Worm (Caenorhabditis elegans): Measurements from ENCODE around the gene acl-14.

The acl-14 gene

DNA sequence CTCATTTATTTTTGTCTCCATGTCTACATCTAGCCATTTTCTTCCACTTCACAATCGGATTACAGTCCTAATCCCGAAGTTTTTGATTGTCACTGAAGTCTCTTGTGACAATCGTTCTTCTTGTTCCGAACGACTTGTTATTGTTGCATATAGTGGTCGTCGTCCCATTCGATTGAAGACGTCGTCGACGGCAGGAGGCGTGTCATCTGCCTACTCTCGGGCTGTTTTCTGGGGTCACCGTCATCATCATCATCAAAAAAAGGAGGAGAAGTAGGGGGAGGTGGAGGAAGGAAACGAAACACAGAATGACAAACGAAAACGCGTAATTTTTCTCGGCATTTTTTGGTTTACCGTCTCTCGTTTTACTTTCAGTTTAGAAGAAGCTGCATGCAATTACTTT is 28.3 kb downstream of the acl-14 start, which contains the start of gene F44A2.3:
Gene F44A2.3 (plus strand): TSS at position 301 of the 400 bp plus-strand sequence.
- TF ChIP-seq mep-1 (tag; optimal IDR thresholded peaks at IDR 0.05) (no peak), elt-3 (tag; optimal IDR thresholded peaks at IDR 0.05) (no peak), unc-39 (tag; optimal IDR thresholded peaks at IDR 0.05) (no peak), hlh-1 (tag; optimal IDR thresholded peaks at IDR 0.05) (no peak), mls-2 (tag; optimal IDR thresholded peaks at IDR 0.05) (no peak), unc-120 (tag; optimal IDR thresholded peaks at IDR 0.05; ENCODE audit: poor library complexity, severe bottlenecking) (no peak)

DNA sequence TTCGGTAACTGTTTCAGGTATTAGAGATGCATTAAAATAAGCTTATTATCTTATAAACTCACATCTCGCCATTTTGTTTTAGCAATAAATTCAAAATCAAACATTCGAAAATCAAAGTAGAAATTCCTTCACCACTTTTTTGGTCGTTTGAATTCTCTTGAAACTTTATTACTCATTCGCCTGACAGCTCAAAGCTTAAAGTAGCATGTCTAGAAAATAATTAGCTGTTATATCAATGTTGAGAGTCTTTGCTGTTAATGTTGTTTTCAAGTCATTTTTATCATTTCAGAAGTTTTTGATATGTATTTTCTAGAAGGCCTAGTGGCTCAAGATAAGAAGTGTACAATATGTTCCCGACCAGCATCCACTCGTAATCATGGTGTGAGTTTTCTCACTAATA is 30.4 kb downstream of the acl-14 start, which contains the start of gene nhr-39:
Gene nhr-39 (plus strand): TSS at position 301 of the 400 bp plus-strand sequence.
- no peak for TF ChIP-seq drap-1 (GFP tag; optimal IDR thresholded peaks at IDR 0.05)
- no peak for TF ChIP-seq lsy-2 (tag; optimal IDR thresholded peaks at IDR 0.05)
- no peak for TF ChIP-seq ceh-43 (GFP tag; optimal IDR thresholded peaks at IDR 0.05)
- TF ChIP-seq ces-1 (GFP tag; optimal IDR thresholded peaks at IDR 0.05): no peak
- no peak for TF ChIP-seq hlh-1 (tag; optimal IDR thresholded peaks at IDR 0.05)
- no peak for TF ChIP-seq cnd-1 (tag; optimal IDR thresholded peaks at IDR 0.05)
- no peak for TF ChIP-seq ztf-11 (tag; optimal IDR thresholded peaks at IDR 0.05)
- no peak for TF ChIP-seq unc-120 (tag; optimal IDR thresholded peaks at IDR 0.05; ENCODE audit: poor library complexity, severe bottlenecking)
- TF ChIP-seq snpc-4 (tag; optimal IDR thresholded peaks at IDR 0.05): no peak
- TF ChIP-seq nhr-2 (tag; optimal IDR thresholded peaks at IDR 0.05): no peak
- TF ChIP-seq elt-3 (tag; optimal IDR thresholded peaks at IDR 0.05): no peak
- TF ChIP-seq blmp-1 (tag; optimal IDR thresholded peaks at IDR 0.05): no peak

DNA sequence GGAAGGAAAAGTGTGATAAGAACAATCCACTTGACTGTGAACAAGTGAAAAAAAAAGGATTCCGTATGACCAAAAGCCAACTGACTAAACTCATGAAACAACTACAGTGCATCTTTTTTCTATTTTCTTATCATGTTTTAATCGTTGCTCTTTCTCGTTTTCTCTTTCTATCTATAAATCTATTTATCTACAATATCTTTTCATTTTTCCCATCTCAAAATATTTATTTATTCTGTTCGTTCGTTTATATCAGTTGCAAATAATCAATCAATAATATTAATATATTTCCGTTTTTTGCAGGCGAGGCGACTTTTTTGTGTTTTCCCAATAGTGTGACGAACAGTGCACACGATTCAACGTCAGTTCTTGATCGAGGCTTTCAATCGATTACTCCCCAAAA is 36.1 kb downstream of the acl-14 start, which contains the start of gene F44A2.5:
Gene F44A2.5 (plus strand): TSS at position 301 of the 400 bp plus-strand sequence.
- no peak for TF ChIP-seq mab-5 (tag; optimal IDR thresholded peaks at IDR 0.05)
- no peak for TF ChIP-seq nhr-28 (tag; optimal IDR thresholded peaks at IDR 0.05)
- no peak for TF ChIP-seq pha-4 (tag; optimal IDR thresholded peaks at IDR 0.05)
- TF ChIP-seq zip-8 (tag; optimal IDR thresholded peaks at IDR 0.05): no peak
- TF ChIP-seq nhr-76 (tag; optimal IDR thresholded peaks at IDR 0.05): no peak
- TF ChIP-seq ham-2 (GFP tag; optimal IDR thresholded peaks at IDR 0.05): no peak
- no peak for TF ChIP-seq ceh-39 (tag; optimal IDR thresholded peaks at IDR 0.05)
- no peak for TF ChIP-seq ztf-11 (tag; optimal IDR thresholded peaks at IDR 0.05)
- no peak for TF ChIP-seq blmp-1 (tag; optimal IDR thresholded peaks at IDR 0.05)
- no peak for TF ChIP-seq bed-3 (GFP tag; optimal IDR thresholded peaks at IDR 0.05)
- no peak for TF ChIP-seq hlh-1 (tag; optimal IDR thresholded peaks at IDR 0.05)
- no peak for TF ChIP-seq M03D4.4 (tag; optimal IDR thresholded peaks at IDR 0.05)
- TF ChIP-seq drap-1 (GFP tag; optimal IDR thresholded peaks at IDR 0.05): no peak

- TF ChIP-seq unc-120 (tag; optimal IDR thresholded peaks at IDR 0.05; ENCODE audit: poor library complexity, severe bottlenecking) (peak; percentile 49), unc-62 (GFP tag; optimal IDR thresholded peaks at IDR 0.05) (peak; percentile 18), mep-1 (tag; optimal IDR thresholded peaks at IDR 0.05) (no peak), lsy-2 (tag; optimal IDR thresholded peaks at IDR 0.05) (no peak), hlh-1 (tag; optimal IDR thresholded peaks at IDR 0.05) (no peak), ceh-39 (tag; optimal IDR thresholded peaks at IDR 0.05) (no peak), unc-39 (tag; optimal IDR thresholded peaks at IDR 0.05) (no peak), pha-4 (tag; optimal IDR thresholded peaks at IDR 0.05) (peak; percentile 12), elt-3 (tag; optimal IDR thresholded peaks at IDR 0.05) (no peak), nhr-237 (tag; optimal IDR thresholded peaks at IDR 0.05) (no peak), elt-1 (tag; optimal IDR thresholded peaks at IDR 0.05; ENCODE audit: borderline replicate concordance, insufficient read depth) (no peak), nhr-76 (tag; optimal IDR thresholded peaks at IDR 0.05) (no peak), zip-8 (tag; optimal IDR thresholded peaks at IDR 0.05) (no peak), lin-13 (tag; optimal IDR thresholded peaks at IDR 0.05) (no peak), nhr-2 (tag; optimal IDR thresholded peaks at IDR 0.05) (no peak), lin-32 (GFP tag; optimal IDR thresholded peaks at IDR 0.05) (no peak), nhr-12 (tag; optimal IDR thresholded peaks at IDR 0.05) (no peak)
Measured at ce11 chrV:9295581-9295980, 37.9 kb downstream of the acl-14 start.

ce11 chrV:9293359-9293758 is 40.1 kb downstream of the acl-14 start:
- peak; percentile 1 for TF ChIP-seq cnd-1 (tag; optimal IDR thresholded peaks at IDR 0.05)
- TF ChIP-seq nhr-2 (tag; optimal IDR thresholded peaks at IDR 0.05): no peak
- peak; percentile 24 for TF ChIP-seq ceh-43 (GFP tag; optimal IDR thresholded peaks at IDR 0.05)
- no peak for TF ChIP-seq ham-2 (GFP tag; optimal IDR thresholded peaks at IDR 0.05)
- TF ChIP-seq mls-2 (tag; optimal IDR thresholded peaks at IDR 0.05): peak; percentile 19
- peak; percentile 6 for TF ChIP-seq bed-3 (GFP tag; optimal IDR thresholded peaks at IDR 0.05)
- TF ChIP-seq ces-1 (GFP tag; optimal IDR thresholded peaks at IDR 0.05): peak; percentile 59
- peak; percentile 31 for TF ChIP-seq M03D4.4 (tag; optimal IDR thresholded peaks at IDR 0.05)
- peak; percentile 61 for TF ChIP-seq sptf-1 (tag; optimal IDR thresholded peaks at IDR 0.05)
- TF ChIP-seq drap-1 (GFP tag; optimal IDR thresholded peaks at IDR 0.05): peak; percentile 29
- peak; percentile 25 for TF ChIP-seq ceh-83 (GFP tag; optimal IDR thresholded peaks at IDR 0.05)
- no peak for TF ChIP-seq unc-62 (GFP tag; optimal IDR thresholded peaks at IDR 0.05)
